Worm (Caenorhabditis elegans) whole organism, L3 larva: ENCODE results near the gene sec-20.

ENCODE experiments used
- R02D3.7 ChIP-seq: fragments of 150-350 bp; optimal IDR thresholded peaks from 2 replicates; lab custom pipeline; 2014; ENCODE audit warnings: missing biosample characterization, missing genetic modification characterization
- ZK546.5 ChIP-seq: sonication (generic microtip); optimal IDR thresholded peaks from 2 replicates; lab custom pipeline; 2017; ENCODE audit warnings: missing biosample characterization, missing genetic modification characterization
- aly-2 ChIP-seq: fragments of 150-350 bp; optimal IDR thresholded peaks from 2 replicates; lab custom pipeline; 2014; ENCODE audit warnings: missing biosample characterization, missing genetic modification characterization
- ama-1 ChIP-seq: fragments of 150-350 bp; optimal IDR thresholded peaks from 2 replicates; lab custom pipeline; 2018
- ceh-28 ChIP-seq: fragments of 150-350 bp; optimal IDR thresholded peaks from 2 replicates; lab custom pipeline; 2014; ENCODE audit warnings: missing biosample characterization, missing genetic modification reagents, missing genetic modification characterization
- ceh-82 ChIP-seq: fragments of 150-350 bp; optimal IDR thresholded peaks from 2 replicates; lab custom pipeline; 2014; ENCODE audit warnings: missing biosample characterization, missing genetic modification characterization
- ceh-9 ChIP-seq: sonication (generic microtip); optimal IDR thresholded peaks from 2 replicates; lab custom pipeline; 2018; ENCODE audit warnings: missing biosample characterization, missing genetic modification characterization
- daf-12 ChIP-seq: fragments of 150-350 bp; optimal IDR thresholded peaks from 2 replicates; lab custom pipeline; 2014; ENCODE audit warnings: missing biosample characterization, missing genetic modification reagents, missing genetic modification characterization
- egl-27 ChIP-seq: sonication (generic microtip); optimal IDR thresholded peaks from 4 replicates; lab custom pipeline; 2017; ENCODE audit warnings: missing biosample characterization, missing genetic modification reagents, missing genetic modification characterization
- egl-5 ChIP-seq: fragments of 150-350 bp; optimal IDR thresholded peaks from 2 replicates; lab custom pipeline; 2017; ENCODE audit warnings: missing biosample characterization, missing genetic modification reagents, missing genetic modification characterization, inconsistent platforms
- elt-1 ChIP-seq: fragments of 150-350 bp; optimal IDR thresholded peaks from 2 replicates; lab custom pipeline; 2014; ENCODE audit warnings: missing biosample characterization, missing genetic modification characterization
- elt-2 ChIP-seq: sonication (generic microtip); optimal IDR thresholded peaks from 2 replicates; lab custom pipeline; 2016; ENCODE audit warnings: missing genetic modification reagents, mild to moderate bottlenecking, missing genetic modification characterization, missing compliant biosample characterization
- eor-1 ChIP-seq, 2 experiments: fragments of 150-350 bp; optimal IDR thresholded peaks; 2 replicates each; lab custom pipeline; 2014 to 2018; ENCODE audit warnings: missing biosample characterization in 2 of 2, missing genetic modification characterization in 2 of 2
- fkh-10 ChIP-seq: sonication (generic microtip); optimal IDR thresholded peaks from 2 replicates; lab custom pipeline; 2017; ENCODE audit warnings: missing biosample characterization, missing genetic modification reagents, missing genetic modification characterization
- fkh-2 ChIP-seq: fragments of 150-350 bp; optimal IDR thresholded peaks from 2 replicates; lab custom pipeline; 2014; ENCODE audit warnings: missing biosample characterization, missing genetic modification reagents, missing genetic modification characterization
- hmg-11 ChIP-seq: sonication (generic microtip); optimal IDR thresholded peaks from 2 replicates; lab custom pipeline; 2016; ENCODE audit warnings: missing genetic modification characterization, missing compliant biosample characterization
- jun-1 ChIP-seq: fragments of 150-350 bp; optimal IDR thresholded peaks from 2 replicates; lab custom pipeline; 2014; ENCODE audit warnings: missing biosample characterization, missing genetic modification reagents, missing genetic modification characterization
- lsy-12 ChIP-seq: sonication (generic microtip); optimal IDR thresholded peaks from 2 replicates; lab custom pipeline; 2016; ENCODE audit warnings: mild to moderate bottlenecking, missing genetic modification characterization, missing compliant biosample characterization
- mml-1 ChIP-seq: fragments of 150-350 bp; sonication (generic microtip); optimal IDR thresholded peaks from 3 replicates; lab custom pipeline; 2014; ENCODE audit warnings: missing biosample characterization, missing genetic modification characterization
- nfya-1 ChIP-seq: sonication (generic microtip); optimal IDR thresholded peaks from 2 replicates; lab custom pipeline; 2017; ENCODE audit warnings: missing genetic modification characterization, mild to moderate bottlenecking, missing compliant biosample characterization, antibody characterized with exemption, moderate library complexity; ENCODE audit not compliant: insufficient read depth
- nhr-12 ChIP-seq: fragments of 150-350 bp; optimal IDR thresholded peaks from 2 replicates; lab custom pipeline; 2014; ENCODE audit warnings: missing biosample characterization, missing genetic modification characterization
- nhr-23 ChIP-seq: fragments of 150-350 bp; optimal IDR thresholded peaks from 2 replicates; lab custom pipeline; 2014; ENCODE audit warnings: missing biosample characterization, missing genetic modification reagents, missing genetic modification characterization
- nhr-237 ChIP-seq: fragments of 150-350 bp; optimal IDR thresholded peaks from 2 replicates; lab custom pipeline; 2014; ENCODE audit warnings: missing biosample characterization, missing genetic modification characterization
- nhr-25 ChIP-seq: sonication (generic microtip); optimal IDR thresholded peaks from 2 replicates; lab custom pipeline; 2017; ENCODE audit warnings: missing biosample characterization, missing genetic modification characterization
- nhr-28 ChIP-seq: fragments of 150-350 bp; optimal IDR thresholded peaks from 2 replicates; lab custom pipeline; 2014; ENCODE audit warnings: missing biosample characterization, missing genetic modification characterization
- nhr-43 ChIP-seq: sonication (generic microtip); optimal IDR thresholded peaks from 2 replicates; lab custom pipeline; 2016; ENCODE audit warnings: mild to moderate bottlenecking, missing genetic modification characterization, missing compliant biosample characterization; ENCODE audit not compliant: poor library complexity, severe bottlenecking
- nhr-67 ChIP-seq: fragments of 150-350 bp; optimal IDR thresholded peaks from 2 replicates; lab custom pipeline; 2014; ENCODE audit warnings: missing biosample characterization, missing genetic modification characterization
- pha-4 ChIP-seq: fragments of 150-350 bp; optimal IDR thresholded peaks from 2 replicates; lab custom pipeline; 2014; ENCODE audit warnings: missing biosample characterization, missing genetic modification reagents, missing genetic modification characterization
- pqm-1 ChIP-seq: fragments of 150-350 bp; optimal IDR thresholded peaks from 2 replicates; lab custom pipeline; 2017; ENCODE audit warnings: missing biosample characterization, missing genetic modification characterization, inconsistent platforms
- sea-2 ChIP-seq: fragments of 150-350 bp; sonication (generic microtip); optimal IDR thresholded peaks from 4 replicates; lab custom pipeline; 2014; ENCODE audit warnings: missing biosample characterization, missing genetic modification reagents, missing genetic modification characterization
- skn-1 ChIP-seq: fragments of 150-350 bp; optimal IDR thresholded peaks from 2 replicates; lab custom pipeline; 2014; ENCODE audit warnings: missing biosample characterization, missing genetic modification characterization
- snpc-4 ChIP-seq: fragments of 150-350 bp; optimal IDR thresholded peaks from 2 replicates; lab custom pipeline; 2014; ENCODE audit warnings: missing biosample characterization, missing genetic modification characterization
- tbx-2 ChIP-seq: sonication (generic microtip); optimal IDR thresholded peaks from 2 replicates; lab custom pipeline; 2016; ENCODE audit warnings: mild to moderate bottlenecking, missing genetic modification characterization, missing compliant biosample characterization
- zag-1 ChIP-seq: fragments of 150-350 bp; optimal IDR thresholded peaks from 2 replicates; lab custom pipeline; 2014; ENCODE audit warnings: missing biosample characterization, missing genetic modification characterization
- ztf-4 ChIP-seq: fragments of 150-350 bp; optimal IDR thresholded peaks from 2 replicates; lab custom pipeline; 2014; ENCODE audit warnings: missing biosample characterization, missing genetic modification characterization

Gene sec-20

ce11 chrIII:175733-176132 is 16.2 kb upstream of the sec-20 start, which contains the start of gene clec-148:
TSS of gene clec-148 (minus strand) at chrIII:175833.
- TF ChIP-seq fkh-10 (GFP tag; lab: Kevin White, UChicago) (no peak), ceh-82 (tag; lab: Kevin White, UChicago) (no peak), egl-5 (tag; lab: Kevin White, UChicago) (no peak), nhr-67 (tag; lab: Kevin White, UChicago) (no peak), daf-12 (tag; lab: Kevin White, UChicago) (no peak), nhr-237 (tag; lab: Kevin White, UChicago) (no peak), nfya-1 (tag; lab: Kevin White, UChicago) (no peak), elt-2 (tag; lab: Kevin White, UChicago) (no peak), eor-1 (tag; optimal IDR thresholded peaks at IDR 0.05; lab: Kevin White, UChicago) (no peak), mml-1 (tag; lab: Kevin White, UChicago) (no peak), nhr-23 (no peak), skn-1 (tag; lab: Kevin White, UChicago) (no peak)

ce11 chrIII:177715-178114 is 14.2 kb upstream of the sec-20 start, which contains the start of gene F40G9.14:
TSS of gene F40G9.14 (minus strand) at chrIII:177815.
- no peak for TF ChIP-seq zag-1 (tag; lab: Kevin White, UChicago)
- TF ChIP-seq jun-1 (tag; lab: Kevin White, UChicago): no peak
- no peak for TF ChIP-seq daf-12 (tag; lab: Kevin White, UChicago)
- no peak for TF ChIP-seq pqm-1
- no peak for TF ChIP-seq sea-2
- TF ChIP-seq R02D3.7 (tag; lab: Kevin White, UChicago): no peak
- TF ChIP-seq ceh-28 (tag; lab: Kevin White, UChicago): no peak
- TF ChIP-seq egl-5 (tag; lab: Kevin White, UChicago): no peak
- no peak for TF ChIP-seq hmg-11 (tag; lab: Kevin White, UChicago)
- TF ChIP-seq, all 47 proteins: peak for 0

ce11 chrIII:178126-178525 is 13.8 kb upstream of the sec-20 start:
- TF ChIP-seq ceh-28 (tag; lab: Kevin White, UChicago) (no peak), egl-5 (tag; lab: Kevin White, UChicago) (no peak), eor-1 (tag; optimal IDR thresholded peaks at IDR 0.05; lab: Kevin White, UChicago) (no peak), ama-1 (lab: Kevin White, UChicago) (no peak), fkh-10 (GFP tag; lab: Kevin White, UChicago) (no peak), daf-12 (tag; lab: Kevin White, UChicago) (no peak), snpc-4 (no peak), egl-27 (tag; lab: Kevin White, UChicago) (no peak), tbx-2 (no peak), sea-2 (no peak), nhr-28 (tag; lab: Kevin White, UChicago) (no peak), nhr-43 (tag; lab: Kevin White, UChicago) (no peak), pha-4 (tag; lab: Kevin White, UChicago) (no peak), nhr-12 (tag; lab: Kevin White, UChicago) (no peak), nhr-23 (no peak)

ce11 chrIII:179123-179592 is 12.7 kb upstream of the sec-20 start, which contains the start of gene F40G9.6:
TSS of gene F40G9.6 (plus strand) at chrIII:179542.
- TF ChIP-seq elt-1: no peak
- no peak for TF ChIP-seq ztf-4 (tag; lab: Kevin White, UChicago)
- no peak for TF ChIP-seq fkh-10 (GFP tag; lab: Kevin White, UChicago)
- no peak for TF ChIP-seq fkh-2
- TF ChIP-seq ceh-9 (tag; lab: Kevin White, UChicago): no peak
- no peak for TF ChIP-seq lsy-12 (tag; lab: Kevin White, UChicago)
- TF ChIP-seq nhr-25: no peak
- no peak for TF ChIP-seq aly-2 (tag; lab: Kevin White, UChicago)
- TF ChIP-seq R02D3.7 (tag; lab: Kevin White, UChicago): no peak
- TF ChIP-seq ZK546.5: no peak
- no peak for TF ChIP-seq hmg-11 (tag; lab: Kevin White, UChicago)
- no peak for TF ChIP-seq sea-2
- no peak for TF ChIP-seq ceh-28 (tag; lab: Kevin White, UChicago)
- TF ChIP-seq, all 47 proteins: peak for 0
